Worm (Caenorhabditis elegans) whole organism, young adult: Measurements from ENCODE around the gene gpa-11.

Experiments
- B0261.1 ChIP-seq: sonication (generic microtip); optimal IDR thresholded peaks from 2 replicates; lab custom pipeline; 2016; ENCODE audit warnings: mild to moderate bottlenecking, missing genetic modification characterization, moderate library complexity, missing compliant biosample characterization
- D2030.7 ChIP-seq: fragments of 200-800 bp; sonication (Bioruptor generic); IDR thresholded peaks from 2 replicates; pipeline ENCODE4 v1.3.6; 2022; ENCODE audit warnings: missing genetic modification reagents, missing genetic modification characterization, missing compliant biosample characterization
- F23B12.7 ChIP-seq: sonication (generic microtip); optimal IDR thresholded peaks from 2 replicates; lab custom pipeline; 2017; ENCODE audit warnings: missing genetic modification characterization, mild to moderate bottlenecking, missing compliant biosample characterization, antibody characterized with exemption, moderate library complexity; ENCODE audit not compliant: insufficient read depth
- F39B2.1 ChIP-seq: fragments of 200-800 bp; sonication (Bioruptor generic); IDR thresholded peaks from 2 replicates; pipeline ENCODE4 v1.3.6; 2022; ENCODE audit warnings: missing genetic modification reagents, missing genetic modification characterization, missing compliant biosample characterization
- F49E8.2 ChIP-seq: sonication (generic microtip); optimal IDR thresholded peaks from 3 replicates; lab custom pipeline; 2017; ENCODE audit warnings: missing genetic modification characterization, mild to moderate bottlenecking, missing compliant biosample characterization, antibody characterized with exemption, moderate library complexity; ENCODE audit not compliant: insufficient read depth
- F52B5.7 ChIP-seq: sonication (generic microtip); optimal IDR thresholded peaks from 2 replicates; lab custom pipeline; 2016; ENCODE audit warnings: mild to moderate bottlenecking, missing genetic modification characterization, missing compliant biosample characterization
- F55B11.4 ChIP-seq: sonication (generic microtip); optimal IDR thresholded peaks from 2 replicates; lab custom pipeline; 2016; ENCODE audit warnings: missing compliant biosample characterization, missing genetic modification characterization, borderline replicate concordance; ENCODE audit not compliant: insufficient read depth
- K11D2.4 ChIP-seq: fragments of 200-800 bp; sonication (Bioruptor generic); IDR thresholded peaks from 2 replicates; pipeline ENCODE4 v1.3.6; 2022; ENCODE audit warnings: missing genetic modification reagents, missing genetic modification characterization, missing compliant biosample characterization
- K12H6.12 ChIP-seq: fragments of 200-800 bp; sonication (Bioruptor generic); optimal IDR thresholded peaks from 2 replicates; lab custom pipeline; 2018; ENCODE audit warnings: mild to moderate bottlenecking, missing genetic modification characterization, missing compliant biosample characterization
- Y53G8AR.9 ChIP-seq: fragments of 200-800 bp; sonication (Bioruptor generic); conservative IDR thresholded peaks from 2 replicates; pipeline ENCODE4 v1.3.6; 2022; ENCODE audit warnings: missing genetic modification reagents, missing genetic modification characterization, missing compliant biosample characterization
- Y56A3A.18 ChIP-seq: fragments of 200-800 bp; sonication (Bioruptor generic); IDR thresholded peaks from 2 replicates; pipeline ENCODE4 v1.3.6; 2022; ENCODE audit warnings: missing genetic modification reagents, missing genetic modification characterization, missing compliant biosample characterization
- Y79H2A.3 ChIP-seq: fragments of 200-800 bp; sonication (Bioruptor generic); conservative IDR thresholded peaks from 2 replicates; pipeline ENCODE4 v1.3.6; 2022; ENCODE audit warnings: missing genetic modification reagents, missing genetic modification characterization, missing compliant biosample characterization
- atf-7 ChIP-seq: sonication (generic microtip); optimal IDR thresholded peaks from 2 replicates; lab custom pipeline; 2017; ENCODE audit warnings: mild to moderate bottlenecking, missing genetic modification characterization, missing compliant biosample characterization
- ccch-3 ChIP-seq: fragments of 200-800 bp; sonication (Bioruptor generic); optimal IDR thresholded peaks from 2 replicates; lab custom pipeline; 2018; ENCODE audit warnings: mild to moderate bottlenecking, missing genetic modification characterization, missing compliant biosample characterization
- ceh-27 ChIP-seq: fragments of 200-800 bp; sonication (Bioruptor generic); optimal IDR thresholded peaks from 2 replicates; lab custom pipeline; 2018; ENCODE audit warnings: mild to moderate bottlenecking, missing genetic modification characterization, moderate library complexity, missing compliant biosample characterization
- ceh-58 ChIP-seq: fragments of 200-800 bp; sonication (Bioruptor generic); IDR thresholded peaks from 2 replicates; pipeline ENCODE4 v1.3.6; 2022; ENCODE audit warnings: missing genetic modification characterization, missing compliant biosample characterization
- dox-1 ChIP-seq: fragments of 200-800 bp; sonication (Bioruptor generic); IDR thresholded peaks from 2 replicates; pipeline ENCODE4 v1.3.6; 2022; ENCODE audit warnings: missing genetic modification reagents, missing genetic modification characterization, missing compliant biosample characterization
- dpff-1 ChIP-seq: sonication (generic microtip); optimal IDR thresholded peaks from 2 replicates; lab custom pipeline; 2017; ENCODE audit warnings: mild to moderate bottlenecking, missing genetic modification characterization, missing compliant biosample characterization
- dpl-1 ChIP-seq: fragments of 150-350 bp; optimal IDR thresholded peaks from 2 replicates; lab custom pipeline; 2014; ENCODE audit warnings: missing biosample characterization, missing genetic modification reagents, missing genetic modification characterization
- efl-1 ChIP-seq: fragments of 150-350 bp; optimal IDR thresholded peaks from 2 replicates; lab custom pipeline; 2014; ENCODE audit warnings: missing biosample characterization, missing genetic modification reagents, missing genetic modification characterization
- egl-18 ChIP-seq: fragments of 200-800 bp; sonication (Bioruptor generic); IDR thresholded peaks from 2 replicates; pipeline ENCODE4 v1.3.6; 2022; ENCODE audit warnings: missing genetic modification reagents, missing genetic modification characterization, missing compliant biosample characterization
- egl-44 ChIP-seq: fragments of 200-800 bp; sonication (Bioruptor generic); IDR thresholded peaks from 2 replicates; pipeline ENCODE4 v1.3.6; 2022; ENCODE audit warnings: missing genetic modification reagents, missing genetic modification characterization, missing compliant biosample characterization
- egrh-3 ChIP-seq: fragments of 200-800 bp; sonication (Bioruptor generic); IDR thresholded peaks from 2 replicates; pipeline ENCODE4 v1.3.6; 2022; ENCODE audit warnings: missing genetic modification reagents, missing genetic modification characterization, missing compliant biosample characterization
- him-1 ChIP-seq: sonication (generic microtip); optimal IDR thresholded peaks from 2 replicates; lab custom pipeline; 2016; ENCODE audit warnings: missing genotype, missing genetic modification reagents, missing genetic modification characterization, missing compliant biosample characterization
- hlh-26 ChIP-seq: fragments of 200-800 bp; sonication (Bioruptor generic); conservative IDR thresholded peaks from 2 replicates; pipeline ENCODE4 v1.3.6; 2022; ENCODE audit warnings: missing genetic modification reagents, missing genetic modification characterization, missing compliant biosample characterization
- hmg-20 ChIP-seq: fragments of 200-800 bp; sonication (Bioruptor generic); IDR thresholded peaks from 2 replicates; pipeline ENCODE4 v1.3.6; 2022; ENCODE audit warnings: missing genetic modification reagents, missing genetic modification characterization, missing compliant biosample characterization
- hrde-1 ChIP-seq: sonication (generic microtip); optimal IDR thresholded peaks from 2 replicates; lab custom pipeline; 2016; ENCODE audit warnings: missing genetic modification characterization, mild to moderate bottlenecking, missing compliant biosample characterization, moderate library complexity, missing genotype, missing genetic modification reagents, borderline replicate concordance
- lin-35 ChIP-seq, 3 experiments: fragments of 150-350 bp in 2 of 3; sonication (generic microtip) in 1 of 3; optimal IDR thresholded peaks; 2 replicates each; lab custom pipeline; 2014 to 2018; ENCODE audit warnings: missing biosample characterization in 3 of 3, missing genetic modification characterization in 3 of 3, missing genetic modification reagents in 3 of 3
- lin-40 ChIP-seq: sonication (generic microtip); optimal IDR thresholded peaks from 2 replicates; lab custom pipeline; 2016; ENCODE audit warnings: missing genetic modification characterization, mild to moderate bottlenecking, missing compliant biosample characterization, missing genotype, missing genetic modification reagents
- lsl-1 ChIP-seq: fragments of 200-800 bp; sonication (Bioruptor generic); optimal IDR thresholded peaks from 2 replicates; lab custom pipeline; 2018; ENCODE audit warnings: mild to moderate bottlenecking, missing genetic modification characterization, moderate library complexity, missing compliant biosample characterization
- madf-3 ChIP-seq: fragments of 200-800 bp; sonication (Bioruptor generic); IDR thresholded peaks from 2 replicates; pipeline ENCODE4 v1.3.6; 2022; ENCODE audit warnings: missing genetic modification reagents, missing genetic modification characterization, missing compliant biosample characterization
- nfya-1 ChIP-seq: sonication (generic microtip); optimal IDR thresholded peaks from 2 replicates; lab custom pipeline; 2017; ENCODE audit warnings: antibody characterized with exemption, missing compliant biosample characterization, missing genetic modification characterization, borderline replicate concordance; ENCODE audit not compliant: insufficient read depth
- nfya-2 ChIP-seq: fragments of 200-800 bp; sonication (Bioruptor generic); IDR thresholded peaks from 2 replicates; pipeline ENCODE4 v1.3.6; 2022; ENCODE audit warnings: missing genetic modification reagents, missing genetic modification characterization, missing compliant biosample characterization
- nhr-179 ChIP-seq: sonication (generic microtip); optimal IDR thresholded peaks from 2 replicates; lab custom pipeline; 2016; ENCODE audit warnings: mild to moderate bottlenecking, missing genetic modification characterization, missing compliant biosample characterization
- nhr-80 ChIP-seq: sonication (generic microtip); optimal IDR thresholded peaks from 2 replicates; lab custom pipeline; 2016; ENCODE audit warnings: missing genetic modification characterization, missing compliant biosample characterization
- nhr-90 ChIP-seq: sonication (generic microtip); optimal IDR thresholded peaks from 2 replicates; lab custom pipeline; 2016; ENCODE audit warnings: missing genotype, mild to moderate bottlenecking, missing genetic modification characterization, missing compliant biosample characterization
- rec-8 ChIP-seq, 2 experiments: sonication (generic microtip); optimal IDR thresholded peaks; 2 replicates each; lab custom pipeline; 2016; ENCODE audit warnings: mild to moderate bottlenecking in 2 of 2, missing genetic modification characterization in 2 of 2, missing genetic modification reagents in 2 of 2, missing genotype in 2 of 2, missing biosample characterization in 1 of 2, missing compliant biosample characterization in 1 of 2, moderate library complexity in 1 of 2
- repo-1 ChIP-seq: sonication (generic microtip); optimal IDR thresholded peaks from 2 replicates; lab custom pipeline; 2017; ENCODE audit warnings: mild to moderate bottlenecking, missing genetic modification characterization, missing compliant biosample characterization
- tbp1 ChIP-seq: fragments of 200-800 bp; sonication (Bioruptor generic); optimal IDR thresholded peaks from 2 replicates; lab custom pipeline; 2018; ENCODE audit warnings: mild to moderate bottlenecking, missing genetic modification characterization, missing compliant biosample characterization
- tbx-9 ChIP-seq: sonication (generic microtip); optimal IDR thresholded peaks from 2 replicates; lab custom pipeline; 2016; ENCODE audit warnings: borderline replicate concordance, missing genetic modification characterization, inconsistent platforms, missing compliant biosample characterization
- tlf-1 ChIP-seq: fragments of 200-800 bp; sonication (Bioruptor generic); optimal IDR thresholded peaks from 2 replicates; lab custom pipeline; 2018; ENCODE audit warnings: mild to moderate bottlenecking, missing genetic modification characterization, missing compliant biosample characterization
- unc-130 ChIP-seq: sonication (generic microtip); optimal IDR thresholded peaks from 2 replicates; lab custom pipeline; 2016; ENCODE audit warnings: missing genetic modification reagents, missing genetic modification characterization, missing compliant biosample characterization
- unc-62 ChIP-seq: fragments of 150-350 bp; optimal IDR thresholded peaks from 2 replicates; lab custom pipeline; 2014; ENCODE audit warnings: missing biosample characterization, missing genetic modification reagents, missing genetic modification characterization
- xnd-1 ChIP-seq: sonication (generic microtip); optimal IDR thresholded peaks from 2 replicates; lab custom pipeline; 2016; ENCODE audit warnings: missing genotype, missing genetic modification reagents, missing genetic modification characterization, missing compliant biosample characterization
- zim-3 ChIP-seq: sonication (generic microtip); optimal IDR thresholded peaks from 2 replicates; lab custom pipeline; 2017; ENCODE audit warnings: mild to moderate bottlenecking, missing genetic modification characterization, moderate library complexity, missing compliant biosample characterization
- ztf-3 ChIP-seq: fragments of 200-800 bp; sonication (Bioruptor generic); optimal IDR thresholded peaks from 2 replicates; lab custom pipeline; 2018; ENCODE audit warnings: mild to moderate bottlenecking, missing genetic modification characterization, missing compliant biosample characterization

Gene gpa-11

ce11 chrII:4235959-4236358 lies 11.0 kb upstream of the gpa-11 start, which contains the start of gene fbxc-43 (continued):
- no peak for TF ChIP-seq hlh-26 (GFP tag; lab: Robert Waterston, UW)
- no peak for TF ChIP-seq hrde-1 (tag; lab: Kevin White, UChicago)
- TF ChIP-seq atf-7 (tag; lab: Kevin White, UChicago) = no peak
- no peak for TF ChIP-seq F39B2.1
- no peak for TF ChIP-seq Y53G8AR.9
- TF ChIP-seq him-1 (tag; lab: Kevin White, UChicago) = peak; percentile 24
- no peak for TF ChIP-seq Y79H2A.3 (GFP tag; lab: Robert Waterston, UW)
- TF ChIP-seq F55B11.4 (tag; lab: Kevin White, UChicago) = no peak
- TF ChIP-seq ceh-58 (GFP tag; lab: Robert Waterston, UW) = no peak
- no peak for TF ChIP-seq dpl-1
- no peak for TF ChIP-seq zim-3 (tag; lab: Kevin White, UChicago)
- peak; percentile 63 for TF ChIP-seq xnd-1

- TF ChIP-seq nhr-179 (tag; lab: Kevin White, UChicago) = no peak
- no peak for TF ChIP-seq nfya-2
- TF ChIP-seq F23B12.7 (tag; lab: Kevin White, UChicago) = peak; percentile 24
- no peak for TF ChIP-seq Y56A3A.18
- no peak for TF ChIP-seq egl-44
- TF ChIP-seq egrh-3 = no peak
- no peak for TF ChIP-seq ccch-3
- TF ChIP-seq madf-3 (GFP tag; lab: Robert Waterston, UW) = no peak
- no peak for TF ChIP-seq dox-1 (GFP tag; lab: Robert Waterston, UW)
- TF ChIP-seq tbp1 (GFP tag; lab: Kevin White, UChicago) = peak; percentile 26
- peak; percentile 56; the same call in 1 of the 2 replicates for TF ChIP-seq D2030.7 (GFP tag; lab: Robert Waterston, UW)
- TF ChIP-seq repo-1 (tag; lab: Kevin White, UChicago) = no peak
- TF ChIP-seq hmg-20 (GFP tag; lab: Robert Waterston, UW) = no peak
- TF ChIP-seq unc-62 = no peak
- TF ChIP-seq F49E8.2 (tag; lab: Kevin White, UChicago) = peak; percentile 22
- no peak for TF ChIP-seq nhr-90 (tag; lab: Kevin White, UChicago)
- peak; percentile 96 for TF ChIP-seq lsl-1
- peak; percentile 48 for TF ChIP-seq him-1 (tag; lab: Kevin White, UChicago)
- peak in 1 of 2 experiments; percentile 6 for TF ChIP-seq rec-8 (tag; optimal IDR thresholded peaks at IDR 0.05; lab: Kevin White, UChicago)
- TF ChIP-seq ztf-3 (GFP tag; lab: Kevin White, UChicago) = no peak
- TF ChIP-seq K12H6.12 (tag; lab: Kevin White, UChicago) = no peak
- TF ChIP-seq dpff-1 (tag; lab: Kevin White, UChicago) = no peak
- peak; percentile 5 for TF ChIP-seq efl-1 (GFP tag; lab: Kevin White, UChicago)
- no peak for TF ChIP-seq K11D2.4 (GFP tag; lab: Robert Waterston, UW)
- TF ChIP-seq nhr-80 (tag; lab: Kevin White, UChicago) = no peak
- TF ChIP-seq F52B5.7 = no peak
- no peak for TF ChIP-seq nfya-1
- no peak for TF ChIP-seq egl-18 (GFP tag; lab: Robert Waterston, UW)
- peak; percentile 31 for TF ChIP-seq unc-130 (GFP tag; lab: Kevin White, UChicago)
- TF ChIP-seq ceh-58 (GFP tag; lab: Robert Waterston, UW) = no peak
- TF ChIP-seq lin-40 = no peak
- TF ChIP-seq zim-3 (tag; lab: Kevin White, UChicago) = no peak
- no peak for TF ChIP-seq ceh-27 (GFP tag; lab: Kevin White, UChicago)
- peak; percentile 39 for TF ChIP-seq tlf-1
- no peak for TF ChIP-seq B0261.1 (tag; lab: Kevin White, UChicago)
- no peak for TF ChIP-seq atf-7 (tag; lab: Kevin White, UChicago)
- TF ChIP-seq lin-35 (GFP tag; optimal IDR thresholded peaks at IDR 0.05; lab: Kevin White, UChicago) = no peak
- TF ChIP-seq tbx-9 = no peak
Measured at ce11 chrII:4237701-4238214, 9.2 kb upstream of the gpa-11 start, which contains the start of the genes fbxc-44 and C16A11.2. Gene fbxc-44 (minus strand): TSS chrII:4237751. Gene C16A11.2 (plus strand): TSS chrII:4238203.
